Fruit fly (Drosophila melanogaster): ENCODE results near the gene CG14230.

Gene CG14230

dm6 chrX:19692951-19693698 lies 10.9 kb upstream of the CG14230 start, which contains the start of gene Mer:
TSS of gene Mer (minus strand) at chrX:19693500.
- TF ChIP-seq CG17801 (GFP tag; optimal IDR thresholded peaks at IDR 0.05; ENCODE audit: partially characterized antibody): peak; percentile 85

dm6 chrX:19694792-19695558 lies 9.0 kb upstream of the CG14230 start, which contains the start of gene CG14229:
TSS of gene CG14229 (minus strand) at chrX:19695250.
- TF ChIP-seq CG17801 (GFP tag; optimal IDR thresholded peaks at IDR 0.05; ENCODE audit: partially characterized antibody): no peak

dm6 chrX:19696845-19697244 lies 7.1 kb upstream of the CG14230 start, which contains the start of gene Cdc42:
TSS of gene Cdc42 (plus strand) at chrX:19697091.
- TF ChIP-seq CG17801 (GFP tag; optimal IDR thresholded peaks at IDR 0.05; ENCODE audit: partially characterized antibody): no peak

- no peak for TF ChIP-seq CG17801 (GFP tag; optimal IDR thresholded peaks at IDR 0.05; ENCODE audit: partially characterized antibody)
These were observed 6.6 kb upstream of the CG14230 start for dm6 chrX:19697255-19697877.

dm6 chrX:19701611-19702010 lies 2.4 kb upstream of the CG14230 start, which contains the start of gene Tcs4:
TSS of gene Tcs4 (minus strand) at chrX:19701755.
- TF ChIP-seq CG17801 (GFP tag; optimal IDR thresholded peaks at IDR 0.05; ENCODE audit: partially characterized antibody): peak; percentile 48

dm6 chrX:19711936-19712335 lies 8.0 kb downstream of the CG14230 start:
- TF ChIP-seq CG17801 (GFP tag; optimal IDR thresholded peaks at IDR 0.05; ENCODE audit: partially characterized antibody): no peak

- no peak for TF ChIP-seq CG17801 (GFP tag; optimal IDR thresholded peaks at IDR 0.05; ENCODE audit: partially characterized antibody)
These were observed 9.1 kb downstream of the CG14230 start, which contains the start of gene meso18E for dm6 chrX:19712898-19713627. TSS of gene meso18E (minus strand) at chrX:19713045.

dm6 chrX:19714816-19715215 lies 10.8 kb downstream of the CG14230 start:
- no peak for TF ChIP-seq CG17801 (GFP tag; optimal IDR thresholded peaks at IDR 0.05; ENCODE audit: partially characterized antibody)

dm6 chrX:19716325-19716917 lies 12.4 kb downstream of the CG14230 start:
- TF ChIP-seq CG17801 (GFP tag; optimal IDR thresholded peaks at IDR 0.05; ENCODE audit: partially characterized antibody): no peak

- no peak for TF ChIP-seq CG17801 (GFP tag; optimal IDR thresholded peaks at IDR 0.05; ENCODE audit: partially characterized antibody)
These were observed 13.1 kb downstream of the CG14230 start for dm6 chrX:19717041-19717440.

- TF ChIP-seq CG17801 (GFP tag; optimal IDR thresholded peaks at IDR 0.05; ENCODE audit: partially characterized antibody): no peak
These were observed 14.3 kb downstream of the CG14230 start, which contains the start of gene CG12531 for dm6 chrX:19717988-19718973. TSS of gene CG12531 (plus strand) at chrX:19718923.

- peak; percentile 45 for TF ChIP-seq CG17801 (GFP tag; optimal IDR thresholded peaks at IDR 0.05; ENCODE audit: partially characterized antibody)
These were observed 26.9 kb downstream of the CG14230 start, which contains the start of gene AP-1-2beta for dm6 chrX:19730844-19731243. TSS of gene AP-1-2beta (plus strand) at chrX:19731004.

dm6 chrX:19735270-19735669 lies 31.3 kb downstream of the CG14230 start, which contains the start of gene CG14234:
TSS of gene CG14234 (plus strand) at chrX:19735570.
- TF ChIP-seq CG17801 (GFP tag; optimal IDR thresholded peaks at IDR 0.05; ENCODE audit: partially characterized antibody): no peak
